Fruit fly (Drosophila melanogaster) whole organism, prepupa: ENCODE measurements around the gene CG15358.

Experiments used
- Blimp-1 ChIP-seq: fragments of 200-800 bp; sonication (Bioruptor generic); optimal IDR thresholded peaks from 3 replicates; lab custom pipeline; 2017; ENCODE audit warnings: missing biosample characterization, missing genetic modification characterization, mild to moderate bottlenecking, moderate library complexity, missing genetic modification reagents
- CG10631 ChIP-seq: fragments of 200-800 bp; sonication (Bioruptor generic); optimal IDR thresholded peaks from 2 replicates; lab custom pipeline; 2016; ENCODE audit warnings: missing biosample characterization, missing genetic modification characterization
- CG11294 ChIP-seq: fragments of 200-800 bp; sonication (Bioruptor generic); IDR thresholded peaks from 2 replicates; pipeline ENCODE4 v1.3.6; 2022; ENCODE audit warnings: missing biosample characterization, missing genetic modification characterization
- CG11762 ChIP-seq: fragments of 200-800 bp; sonication (Bioruptor generic); optimal IDR thresholded peaks from 3 replicates; lab custom pipeline; 2016; ENCODE audit warnings: missing biosample characterization, missing genetic modification characterization; ENCODE audit not compliant: insufficient read depth
- CG11902 ChIP-seq: fragments of 200-800 bp; sonication (Bioruptor generic); optimal IDR thresholded peaks from 3 replicates; lab custom pipeline; 2016; ENCODE audit warnings: missing biosample characterization, missing genetic modification characterization
- CG15336 ChIP-seq: fragments of 200-800 bp; sonication (Bioruptor generic); IDR thresholded peaks from 2 replicates; pipeline ENCODE4 v1.3.6; 2022; ENCODE audit warnings: missing biosample characterization, missing genetic modification characterization
- CG1621 ChIP-seq: fragments of 200-800 bp; sonication (Bioruptor generic); optimal IDR thresholded peaks from 3 replicates; lab custom pipeline; 2018; ENCODE audit warnings: missing biosample characterization, mild to moderate bottlenecking, missing genetic modification characterization
- CG34406 ChIP-seq: fragments of 200-800 bp; sonication (Bioruptor generic); optimal IDR thresholded peaks from 3 replicates; lab custom pipeline; 2016; ENCODE audit warnings: missing biosample characterization, missing genetic modification characterization
- CG3919 ChIP-seq: fragments of 200-800 bp; sonication (Bioruptor generic); optimal IDR thresholded peaks from 3 replicates; lab custom pipeline; 2016; ENCODE audit warnings: missing biosample characterization, missing genetic modification characterization
- CG6163 ChIP-seq: fragments of 200-800 bp; sonication (Bioruptor generic); IDR thresholded peaks from 3 replicates; pipeline ENCODE4 v1.3.6; 2022; ENCODE audit warnings: missing biosample characterization, missing genetic modification characterization
- CG6276 ChIP-seq: fragments of 200-800 bp; sonication (Bioruptor generic); optimal IDR thresholded peaks from 2 replicates; lab custom pipeline; 2017; ENCODE audit warnings: missing biosample characterization, mild to moderate bottlenecking, missing genetic modification characterization
- CG6792 ChIP-seq: fragments of 200-800 bp; sonication (Bioruptor generic); optimal IDR thresholded peaks from 3 replicates; lab custom pipeline; 2016; ENCODE audit warnings: missing biosample characterization, missing genetic modification characterization
- CG6808 ChIP-seq: fragments of 200-800 bp; sonication (Bioruptor generic); optimal IDR thresholded peaks from 3 replicates; lab custom pipeline; 2017; ENCODE audit warnings: missing biosample characterization, missing genetic modification characterization, mild to moderate bottlenecking, moderate library complexity, missing genetic modification reagents
- CG6854 ChIP-seq: fragments of 200-800 bp; sonication (Bioruptor generic); optimal IDR thresholded peaks from 2 replicates; lab custom pipeline; 2017; ENCODE audit warnings: missing biosample characterization, mild to moderate bottlenecking, missing genetic modification characterization
- CG7368 ChIP-seq: fragments of 200-800 bp; sonication (Bioruptor generic); optimal IDR thresholded peaks from 3 replicates; lab custom pipeline; 2016; ENCODE audit warnings: missing biosample characterization, missing genetic modification characterization
- CG8319 ChIP-seq: fragments of 200-800 bp; sonication (Bioruptor generic); optimal IDR thresholded peaks from 3 replicates; lab custom pipeline; 2016; ENCODE audit warnings: missing biosample characterization, missing genetic modification characterization
- CG8632 ChIP-seq: fragments of 200-800 bp; sonication (Bioruptor generic); optimal IDR thresholded peaks from 3 replicates; lab custom pipeline; 2016; ENCODE audit warnings: missing biosample characterization, missing genetic modification characterization
- Eip75B ChIP-seq: fragments of 200-800 bp; sonication (Bioruptor generic); optimal IDR thresholded peaks from 3 replicates; lab custom pipeline; 2016; ENCODE audit warnings: missing biosample characterization, missing genetic modification characterization
- Eip78C ChIP-seq: fragments of 200-800 bp; sonication (Bioruptor generic); peaks from one replicate; lab custom pipeline; 2016; ENCODE audit warnings: missing biosample characterization, missing genetic modification characterization
- Eip93F ChIP-seq: fragments of 200-800 bp; sonication (Bioruptor generic); optimal IDR thresholded peaks from 2 replicates; lab custom pipeline; 2016; ENCODE audit warnings: missing biosample characterization, mild to moderate bottlenecking, missing genetic modification characterization
- Ets21C ChIP-seq: fragments of 200-800 bp; sonication (Bioruptor generic); optimal IDR thresholded peaks from 3 replicates; lab custom pipeline; 2016; ENCODE audit warnings: missing biosample characterization, missing genetic modification characterization
- Hr39 ChIP-seq: fragments of 200-800 bp; sonication (Bioruptor generic); optimal IDR thresholded peaks from 2 replicates; lab custom pipeline; 2016; ENCODE audit warnings: missing biosample characterization, missing genetic modification characterization
- Met ChIP-seq: fragments of 200-800 bp; sonication (Bioruptor generic); optimal IDR thresholded peaks from 3 replicates; lab custom pipeline; 2016; ENCODE audit warnings: missing biosample characterization, missing genetic modification characterization
- OdsH ChIP-seq: fragments of 200-800 bp; sonication (Bioruptor generic); optimal IDR thresholded peaks from 3 replicates; lab custom pipeline; 2016; ENCODE audit warnings: missing biosample characterization, missing genetic modification characterization
- Smox ChIP-seq: fragments of 200-800 bp; sonication (Bioruptor generic); optimal IDR thresholded peaks from 3 replicates; lab custom pipeline; 2016; ENCODE audit warnings: missing biosample characterization, missing genetic modification characterization
- Sox14 ChIP-seq: fragments of 200-800 bp; sonication (Bioruptor generic); optimal IDR thresholded peaks from 3 replicates; lab custom pipeline; 2016; ENCODE audit warnings: missing biosample characterization, missing genetic modification characterization
- Sox15 ChIP-seq: fragments of 200-800 bp; sonication (Bioruptor generic); optimal IDR thresholded peaks from 3 replicates; lab custom pipeline; 2016; ENCODE audit warnings: missing biosample characterization, missing genetic modification characterization
- acj6 ChIP-seq: fragments of 200-800 bp; sonication (Bioruptor generic); optimal IDR thresholded peaks from 3 replicates; lab custom pipeline; 2016; ENCODE audit warnings: missing biosample characterization, missing genetic modification characterization
- dsx ChIP-seq: fragments of 200-800 bp; optimal IDR thresholded peaks from 3 replicates; lab custom pipeline; 2019; ENCODE audit warnings: missing biosample characterization, mild to moderate bottlenecking, missing genetic modification characterization, moderate library complexity; ENCODE audit not compliant: poor library complexity, severe bottlenecking
- eg ChIP-seq: fragments of 200-800 bp; sonication (Bioruptor generic); IDR thresholded peaks from 3 replicates; pipeline ENCODE4 v1.3.6; 2022; ENCODE audit warnings: missing biosample characterization, missing genetic modification characterization
- fd85E ChIP-seq: fragments of 200-800 bp; sonication (Bioruptor generic); optimal IDR thresholded peaks from 3 replicates; lab custom pipeline; 2016; ENCODE audit warnings: missing biosample characterization, missing genetic modification characterization
- fkh ChIP-seq: fragments of 200-800 bp; sonication (Bioruptor generic); optimal IDR thresholded peaks from 3 replicates; lab custom pipeline; 2017; ENCODE audit warnings: missing biosample characterization, mild to moderate bottlenecking, missing genetic modification characterization, moderate library complexity
- lz ChIP-seq: fragments of 200-800 bp; sonication (Bioruptor generic); optimal IDR thresholded peaks from 3 replicates; lab custom pipeline; 2016; ENCODE audit warnings: missing biosample characterization, missing genetic modification characterization
- pdm3 ChIP-seq: fragments of 200-800 bp; sonication (Bioruptor generic); optimal IDR thresholded peaks from 3 replicates; lab custom pipeline; 2016; ENCODE audit warnings: missing biosample characterization, missing genetic modification characterization
- salr ChIP-seq, 2 experiments: fragments of 200-800 bp; sonication (Bioruptor generic); optimal IDR thresholded peaks; 3 replicates each; lab custom pipeline; 2016 to 2018; ENCODE audit warnings: missing biosample characterization in 2 of 2, missing genetic modification characterization in 2 of 2, mild to moderate bottlenecking in 1 of 2
- spab ChIP-seq: fragments of 200-800 bp; sonication (Bioruptor generic); optimal IDR thresholded peaks from 2 replicates; lab custom pipeline; 2017; ENCODE audit warnings: missing biosample characterization, mild to moderate bottlenecking, missing genetic modification characterization, missing genetic modification reagents
- ss ChIP-seq, 2 experiments: fragments of 200-800 bp; sonication (Bioruptor generic); optimal IDR thresholded peaks; 2 replicates in 1 of 2; 3 replicates in 1 of 2; lab custom pipeline; 2017 to 2018; ENCODE audit warnings: mild to moderate bottlenecking in 2 of 2, missing biosample characterization in 2 of 2, missing genetic modification characterization in 2 of 2, moderate library complexity in 1 of 2
- svp ChIP-seq: fragments of 200-800 bp; sonication (Bioruptor generic); peaks from one replicate; lab custom pipeline; 2016; ENCODE audit warnings: missing biosample characterization, missing genetic modification characterization
- topi ChIP-seq: fragments of 200-800 bp; sonication (Bioruptor generic); optimal IDR thresholded peaks from 3 replicates; lab custom pipeline; 2016; ENCODE audit warnings: missing biosample characterization, missing genetic modification characterization
- vri ChIP-seq: fragments of 200-800 bp; sonication (Bioruptor generic); optimal IDR thresholded peaks from 3 replicates; lab custom pipeline; 2016; ENCODE audit warnings: missing biosample characterization, mild to moderate bottlenecking, missing genetic modification characterization

Gene CG15358

dm6 chr2L:1911316-1911873 is 28.4 kb upstream of the CG15358 start (continued):
- TF ChIP-seq lz (GFP tag; lab: Kevin White, UChicago) (peak; percentile 52), dsx (no peak), vri (GFP tag; lab: Kevin White, UChicago) (peak; percentile 57), Sox15 (GFP tag; lab: Kevin White, UChicago) (no peak), CG6792 (GFP tag; lab: Kevin White, UChicago) (peak; percentile 36), CG11762 (GFP tag; lab: Kevin White, UChicago) (no peak), Eip93F (GFP tag; lab: Kevin White, UChicago) (peak; percentile 9), fkh (GFP tag; lab: Kevin White, UChicago) (peak; percentile 32), CG6808 (GFP tag; lab: Kevin White, UChicago) (no peak), salr (GFP tag; optimal IDR thresholded peaks at IDR 0.05; lab: Kevin White, UChicago) (peak in 1 of 2 experiments; percentile 36), Eip78C (GFP tag; lab: Kevin White, UChicago) (peak; percentile 87), CG11294 (GFP tag; lab: Robert Waterston, UW) (no peak), CG15336 (peak; percentile 79), CG7368 (GFP tag; lab: Kevin White, UChicago) (peak; percentile 31), ss (GFP tag; optimal IDR thresholded peaks at IDR 0.05; lab: Kevin White, UChicago) (peak in 1 of 2 experiments; percentile 11), CG6854 (peak; percentile 2), CG6276 (GFP tag; lab: Kevin White, UChicago) (peak; percentile 56), CG1621 (tag; lab: Kevin White, UChicago) (no peak), Blimp-1 (GFP tag; lab: Kevin White, UChicago) (no peak), CG10631 (GFP tag; lab: Kevin White, UChicago) (peak; percentile 8), svp (GFP tag; lab: Kevin White, UChicago) (peak; percentile 75), spab (GFP tag; lab: Kevin White, UChicago) (no peak), Smox (GFP tag; lab: Kevin White, UChicago) (peak; percentile 45), CG11902 (GFP tag; lab: Kevin White, UChicago) (no peak), Met (peak; percentile 61), CG34406 (GFP tag; lab: Kevin White, UChicago) (peak; percentile 45), Ets21C (GFP tag; lab: Kevin White, UChicago) (peak; percentile 5), Hr39 (GFP tag; lab: Kevin White, UChicago) (peak; percentile 17)

- peak; percentile 19 for TF ChIP-seq fkh (GFP tag; lab: Kevin White, UChicago)
- peak; percentile 69 for TF ChIP-seq dsx
- no peak for TF ChIP-seq fd85E
- no peak for TF ChIP-seq topi
- TF ChIP-seq, all 60 proteins: peak for 2
These were observed 26.7 kb upstream of the CG15358 start for dm6 chr2L:1909681-1910080.

dm6 chr2L:1907098-1907497 is 24.1 kb upstream of the CG15358 start:
- TF ChIP-seq CG7368 (GFP tag; lab: Kevin White, UChicago) (peak; percentile 32), Sox14 (GFP tag; lab: Kevin White, UChicago) (peak; percentile 25), CG11762 (GFP tag; lab: Kevin White, UChicago) (no peak), CG15336 (0 out of 2 replicates have a peak, but pooled peaks have one; percentile 7), CG6792 (GFP tag; lab: Kevin White, UChicago) (peak; percentile 30), CG3919 (no peak), pdm3 (GFP tag; lab: Kevin White, UChicago) (peak; percentile 19), Eip75B (GFP tag; lab: Kevin White, UChicago) (peak; percentile 52), Eip93F (GFP tag; lab: Kevin White, UChicago) (no peak), CG6163 (GFP tag; lab: Robert Waterston, UW) (no peak), CG8319 (peak; percentile 11), OdsH (GFP tag; lab: Kevin White, UChicago) (peak; percentile 6), svp (GFP tag; lab: Kevin White, UChicago) (peak; percentile 59), CG8632 (GFP tag; lab: Kevin White, UChicago) (peak; percentile 16), acj6 (GFP tag; lab: Kevin White, UChicago) (no peak), eg (GFP tag; lab: Robert Waterston, UW) (peak; percentile 12; the same call in 1 of the 3 replicates), Met (peak; percentile 43), Eip78C (GFP tag; lab: Kevin White, UChicago) (peak; percentile 75)
